Worm (Caenorhabditis elegans) whole organism, L2 larva: ENCODE measurements around the gene Y49F6A.11.

ENCODE experiments used
- F13H6.1 ChIP-seq: sonication (generic microtip); optimal IDR thresholded peaks from 2 replicates; lab custom pipeline; 2016; ENCODE audit warnings: missing genetic modification characterization, missing compliant biosample characterization
- ama-1 ChIP-seq: fragments of 150-350 bp; optimal IDR thresholded peaks from 2 replicates; lab custom pipeline; 2018; ENCODE audit warnings: inconsistent platforms
- ceh-16 ChIP-seq: fragments of 150-350 bp; optimal IDR thresholded peaks from 2 replicates; lab custom pipeline; 2014; ENCODE audit warnings: missing biosample characterization, missing genetic modification characterization
- lin-13 ChIP-seq: fragments of 150-350 bp; optimal IDR thresholded peaks from 2 replicates; lab custom pipeline; 2014; ENCODE audit warnings: missing biosample characterization, missing genetic modification reagents, missing genetic modification characterization
- mdl-1 ChIP-seq, 2 experiments: fragments of 150-350 bp in 1 of 2; sonication (generic microtip) in 1 of 2; optimal IDR thresholded peaks; 2 replicates each; lab custom pipeline; 2017; ENCODE audit warnings: missing biosample characterization in 2 of 2, missing genetic modification characterization in 2 of 2
- nhr-12 ChIP-seq: fragments of 150-350 bp; optimal IDR thresholded peaks from 2 replicates; lab custom pipeline; 2014; ENCODE audit warnings: missing biosample characterization, missing genetic modification characterization
- nhr-237 ChIP-seq: fragments of 150-350 bp; optimal IDR thresholded peaks from 2 replicates; lab custom pipeline; 2014; ENCODE audit warnings: missing biosample characterization, missing genetic modification characterization
- skn-1 ChIP-seq: sonication (generic microtip); optimal IDR thresholded peaks from 2 replicates; lab custom pipeline; 2017; ENCODE audit warnings: missing biosample characterization, missing genetic modification characterization

- TF ChIP-seq F13H6.1 (tag; lab: Kevin White, UChicago) = no peak
- no peak for TF ChIP-seq ama-1 (lab: Kevin White, UChicago)
- TF ChIP-seq skn-1 (tag; lab: Kevin White, UChicago) = no peak
- no peak for TF ChIP-seq nhr-237 (tag; lab: Kevin White, UChicago)
- no peak for TF ChIP-seq ceh-16
- TF ChIP-seq nhr-12 (tag; lab: Kevin White, UChicago) = no peak
- no peak for TF ChIP-seq lin-13 (GFP tag; lab: Kevin White, UChicago)
- TF ChIP-seq mdl-1 (tag; optimal IDR thresholded peaks at IDR 0.05; lab: Kevin White, UChicago) = no peak
Observed at ce11 chrII:3616615-3617014, 18.0 kb upstream of the Y49F6A.11 start.
